Worm (Caenorhabditis elegans): Measurements from ENCODE around the gene dhs-25.

dhs-25 gene

ce11 chrX:1486135-1486648 lies at the start of gene dhs-25, which contains the start of gene D1005.10:
Gene dhs-25, plus strand, starts transcription at chrX:1486532.
Gene D1005.10, minus strand, starts transcription at chrX:1486185.
- peak; percentile 46 for TF ChIP-seq skn-1 (tag; optimal IDR thresholded peaks at IDR 0.05)
- peak; percentile 91 for TF ChIP-seq nhr-25 (tag; optimal IDR thresholded peaks at IDR 0.05)
- TF ChIP-seq ceh-16 (tag; optimal IDR thresholded peaks at IDR 0.05), result no peak
- TF ChIP-seq hmg-11 (tag; optimal IDR thresholded peaks at IDR 0.05), result peak; percentile 59
- peak; percentile 72 for TF ChIP-seq nfya-1 (tag; optimal IDR thresholded peaks at IDR 0.05; ENCODE audit: insufficient read depth)
- TF ChIP-seq nhr-77 (tag; optimal IDR thresholded peaks at IDR 0.05), result no peak
- TF ChIP-seq nhr-43 (tag; optimal IDR thresholded peaks at IDR 0.05; ENCODE audit: poor library complexity, severe bottlenecking), result peak; percentile 84
- no peak for TF ChIP-seq mml-1 (tag; optimal IDR thresholded peaks at IDR 0.05)
- TF ChIP-seq fos-1 (tag; optimal IDR thresholded peaks at IDR 0.05), result peak; percentile 1
- no peak for TF ChIP-seq nhr-76 (tag; optimal IDR thresholded peaks at IDR 0.05)
- peak; percentile 4 for TF ChIP-seq ztf-4 (tag; optimal IDR thresholded peaks at IDR 0.05)
- TF ChIP-seq nhr-28 (tag; optimal IDR thresholded peaks at IDR 0.05), result no peak
- peak; percentile 84 for TF ChIP-seq nhr-23 (tag; optimal IDR thresholded peaks at IDR 0.05)
- peak; percentile 81 for TF ChIP-seq ceh-28 (tag; optimal IDR thresholded peaks at IDR 0.05)
- no peak for TF ChIP-seq mdl-1 (tag; optimal IDR thresholded peaks at IDR 0.05)
- TF ChIP-seq pqm-1 (tag; optimal IDR thresholded peaks at IDR 0.05), result peak; percentile 84
- TF ChIP-seq pha-4 (tag; optimal IDR thresholded peaks at IDR 0.05), result peak; percentile 88
- no peak for TF ChIP-seq ceh-9 (tag; optimal IDR thresholded peaks at IDR 0.05)
- peak; percentile 46 for TF ChIP-seq lin-39 (tag; optimal IDR thresholded peaks at IDR 0.05)
- TF ChIP-seq elt-2 (tag; optimal IDR thresholded peaks at IDR 0.05), result peak; percentile 91
- TF ChIP-seq unc-39 (tag; optimal IDR thresholded peaks at IDR 0.05), result no peak
- peak; percentile 68 for TF ChIP-seq jun-1 (tag; optimal IDR thresholded peaks at IDR 0.05)
- TF ChIP-seq aly-2 (tag; optimal IDR thresholded peaks at IDR 0.05), result no peak

- TF ChIP-seq hmg-11 (tag; optimal IDR thresholded peaks at IDR 0.05), result peak; percentile 45
- no peak for TF ChIP-seq aly-2 (tag; optimal IDR thresholded peaks at IDR 0.05)
- no peak for TF ChIP-seq nhr-28 (tag; optimal IDR thresholded peaks at IDR 0.05)
- peak; percentile 20 for TF ChIP-seq ceh-28 (tag; optimal IDR thresholded peaks at IDR 0.05)
- TF ChIP-seq nhr-76 (tag; optimal IDR thresholded peaks at IDR 0.05), result no peak
- TF ChIP-seq lin-39 (tag; optimal IDR thresholded peaks at IDR 0.05), result peak; percentile 19
- no peak for TF ChIP-seq ceh-9 (tag; optimal IDR thresholded peaks at IDR 0.05)
- TF ChIP-seq fos-1 (tag; optimal IDR thresholded peaks at IDR 0.05), result no peak
- peak; percentile 28 for TF ChIP-seq snpc-4 (tag; optimal IDR thresholded peaks at IDR 0.05)
Observed at ce11 chrX:1437097-1437496, 49.2 kb upstream of the dhs-25 start.

ce11 chrX:1438925-1439324 lies 47.4 kb upstream of the dhs-25 start:
- TF ChIP-seq fos-1 (tag; optimal IDR thresholded peaks at IDR 0.05), result no peak
- TF ChIP-seq fkh-10 (GFP tag; optimal IDR thresholded peaks at IDR 0.05), result peak; percentile 16
- no peak for TF ChIP-seq ztf-4 (tag; optimal IDR thresholded peaks at IDR 0.05)
- peak; percentile 7 for TF ChIP-seq mdl-1 (tag; optimal IDR thresholded peaks at IDR 0.05)
- no peak for TF ChIP-seq ztf-11 (tag; optimal IDR thresholded peaks at IDR 0.05)
- no peak for TF ChIP-seq R02D3.7 (tag; optimal IDR thresholded peaks at IDR 0.05)
- TF ChIP-seq skn-1 (tag; optimal IDR thresholded peaks at IDR 0.05), result no peak
- TF ChIP-seq lin-39 (tag; optimal IDR thresholded peaks at IDR 0.05), result no peak
- peak; percentile 7 for TF ChIP-seq ceh-28 (tag; optimal IDR thresholded peaks at IDR 0.05)

- TF ChIP-seq ceh-9 (tag; optimal IDR thresholded peaks at IDR 0.05) (no peak), nhr-12 (tag; optimal IDR thresholded peaks at IDR 0.05) (no peak), nhr-237 (tag; optimal IDR thresholded peaks at IDR 0.05) (no peak), mml-1 (tag; optimal IDR thresholded peaks at IDR 0.05) (no peak), nhr-28 (tag; optimal IDR thresholded peaks at IDR 0.05) (no peak), pha-4 (tag; optimal IDR thresholded peaks at IDR 0.05) (no peak), jun-1 (tag; optimal IDR thresholded peaks at IDR 0.05) (no peak), lsy-12 (tag; optimal IDR thresholded peaks at IDR 0.05) (no peak), ztf-11 (tag; optimal IDR thresholded peaks at IDR 0.05) (no peak), egl-5 (tag; optimal IDR thresholded peaks at IDR 0.05) (no peak), elt-2 (tag; optimal IDR thresholded peaks at IDR 0.05) (no peak), hmg-11 (tag; optimal IDR thresholded peaks at IDR 0.05) (no peak), pqm-1 (tag; optimal IDR thresholded peaks at IDR 0.05) (no peak), aly-2 (tag; optimal IDR thresholded peaks at IDR 0.05) (no peak)
Observed at ce11 chrX:1440161-1440560, 46.2 kb upstream of the dhs-25 start, which contains the start of gene sedl-1. Gene sedl-1, minus strand, starts transcription at chrX:1440261.

ce11 chrX:1441602-1442183 lies 44.6 kb upstream of the dhs-25 start:
- no peak for TF ChIP-seq lin-39 (tag; optimal IDR thresholded peaks at IDR 0.05)
- TF ChIP-seq nhr-77 (tag; optimal IDR thresholded peaks at IDR 0.05), result no peak
